Worm (Caenorhabditis elegans) whole organism, L4 larva: ENCODE measurements around the gene dpf-2.

Experiments used
- T20F7.1 ChIP-seq: fragments of 200-800 bp; sonication (Bioruptor generic); optimal IDR thresholded peaks from 2 replicates; lab custom pipeline; 2018; ENCODE audit warnings: mild to moderate bottlenecking, missing genetic modification characterization, missing compliant biosample characterization
- Y75B8A.6 ChIP-seq: fragments of 200-800 bp; sonication (Bioruptor generic); IDR thresholded peaks from 2 replicates; pipeline ENCODE4 v1.3.6; 2022; ENCODE audit warnings: missing genetic modification reagents, missing genetic modification characterization, missing compliant biosample characterization
- ZK337.2 ChIP-seq: fragments of 200-800 bp; sonication (Bioruptor generic); IDR thresholded peaks from 2 replicates; pipeline ENCODE4 v1.3.6; 2022; ENCODE audit warnings: missing genetic modification reagents, missing genetic modification characterization, missing compliant biosample characterization
- ZK546.5 ChIP-seq, 2 experiments: sonication (generic microtip); optimal IDR thresholded peaks; 2 replicates each; lab custom pipeline; 2017; ENCODE audit warnings: missing biosample characterization in 2 of 2, missing genetic modification characterization in 2 of 2
- ama-1 ChIP-seq: fragments of 150-350 bp; optimal IDR thresholded peaks from 2 replicates; lab custom pipeline; 2014; ENCODE audit warnings: inconsistent platforms, mixed read lengths
- ces-1 ChIP-seq: fragments of 150-350 bp; sonication (generic microtip); optimal IDR thresholded peaks from 4 replicates; lab custom pipeline; 2014; ENCODE audit warnings: missing biosample characterization, missing genetic modification reagents, missing genetic modification characterization
- daf-16 ChIP-seq, 3 experiments: sonication (generic microtip); optimal IDR thresholded peaks; 2 replicates each; lab custom pipeline; 2016 to 2017; ENCODE audit warnings: missing genetic modification characterization in 3 of 3, missing genetic modification reagents in 3 of 3, mild to moderate bottlenecking in 2 of 3, missing compliant biosample characterization in 2 of 3, missing biosample characterization in 1 of 3, moderate library complexity in 1 of 3
- daf-19 ChIP-seq: fragments of 200-800 bp; sonication (Bioruptor generic); conservative IDR thresholded peaks from 2 replicates; pipeline ENCODE4 v1.3.6; 2022; ENCODE audit warnings: missing genetic modification characterization, missing compliant biosample characterization
- dmd-6 ChIP-seq: fragments of 200-800 bp; sonication (Bioruptor generic); IDR thresholded peaks from 2 replicates; pipeline ENCODE4 v1.3.6; 2022; ENCODE audit warnings: missing genetic modification reagents, missing genetic modification characterization, missing compliant biosample characterization
- dmd-8 ChIP-seq: fragments of 200-800 bp; sonication (Bioruptor generic); IDR thresholded peaks from 2 replicates; pipeline ENCODE4 v1.3.6; 2022; ENCODE audit warnings: missing genetic modification characterization, missing compliant biosample characterization
- dpl-1 ChIP-seq: fragments of 150-350 bp; optimal IDR thresholded peaks from 2 replicates; lab custom pipeline; 2014; ENCODE audit warnings: missing biosample characterization, missing genetic modification reagents, missing genetic modification characterization
- duxl-1 ChIP-seq: sonication (generic microtip); optimal IDR thresholded peaks from 2 replicates; lab custom pipeline; 2016; ENCODE audit warnings: mild to moderate bottlenecking, missing genetic modification characterization, moderate library complexity, missing compliant biosample characterization; ENCODE audit not compliant: poor library complexity
- dve-1 ChIP-seq: sonication (generic microtip); optimal IDR thresholded peaks from 2 replicates; lab custom pipeline; 2017; ENCODE audit warnings: antibody characterized with exemption, mild to moderate bottlenecking, missing genetic modification characterization, missing compliant biosample characterization; ENCODE audit not compliant: insufficient read depth
- gei-8 ChIP-seq: fragments of 200-800 bp; sonication (Bioruptor generic); optimal IDR thresholded peaks from 2 replicates; lab custom pipeline; 2018; ENCODE audit warnings: mild to moderate bottlenecking, missing genetic modification characterization, missing compliant biosample characterization
- hlh-11 ChIP-seq: fragments of 200-800 bp; sonication (Bioruptor generic); optimal IDR thresholded peaks from 2 replicates; lab custom pipeline; 2018; ENCODE audit warnings: mild to moderate bottlenecking, missing genetic modification characterization, missing compliant biosample characterization
- hlh-30 ChIP-seq: sonication (generic microtip); optimal IDR thresholded peaks from 2 replicates; lab custom pipeline; 2017; ENCODE audit warnings: antibody characterized with exemption, mild to moderate bottlenecking, missing genetic modification characterization, missing compliant biosample characterization; ENCODE audit not compliant: insufficient read depth
- hmg-1.1 ChIP-seq: fragments of 200-800 bp; sonication (Bioruptor generic); IDR thresholded peaks from 2 replicates; pipeline ENCODE4 v1.3.6; 2022; ENCODE audit warnings: missing genetic modification reagents, missing genetic modification characterization, missing compliant biosample characterization
- lim-7 ChIP-seq: fragments of 200-800 bp; sonication (Bioruptor generic); IDR thresholded peaks from 2 replicates; pipeline ENCODE4 v1.3.6; 2022; ENCODE audit warnings: missing genetic modification characterization, missing compliant biosample characterization
- lin-13 ChIP-seq: fragments of 150-350 bp; optimal IDR thresholded peaks from 2 replicates; lab custom pipeline; 2014; ENCODE audit warnings: missing biosample characterization, missing genetic modification reagents, missing genetic modification characterization
- lin-29 ChIP-seq: fragments of 200-800 bp; sonication (Bioruptor generic); IDR thresholded peaks from 2 replicates; pipeline ENCODE4 v1.3.6; 2022; ENCODE audit warnings: missing genetic modification reagents, missing genetic modification characterization, missing compliant biosample characterization
- lin-39 ChIP-seq: fragments of 150-350 bp; optimal IDR thresholded peaks from 2 replicates; lab custom pipeline; 2014; ENCODE audit warnings: missing biosample characterization, missing genetic modification reagents, missing genetic modification characterization
- lir-3 ChIP-seq: sonication (generic microtip); optimal IDR thresholded peaks from 2 replicates; lab custom pipeline; 2016; ENCODE audit warnings: mild to moderate bottlenecking, missing genetic modification characterization, missing compliant biosample characterization
- lsy-2 ChIP-seq, 2 experiments: fragments of 150-350 bp in 1 of 2; sonication (generic microtip) in 1 of 2; optimal IDR thresholded peaks; 2 replicates each; lab custom pipeline; 2014 to 2017; ENCODE audit warnings: missing biosample characterization in 2 of 2, missing genetic modification characterization in 2 of 2
- madf-5 ChIP-seq, 2 experiments: fragments of 200-800 bp; sonication (Bioruptor generic); IDR thresholded peaks; 2 replicates each; pipeline ENCODE4 v1.3.6; 2022; ENCODE audit warnings: missing compliant biosample characterization in 2 of 2, missing genetic modification characterization in 2 of 2
- mdl-1 ChIP-seq, 2 experiments: fragments of 150-350 bp in 1 of 2; sonication (generic microtip) in 1 of 2; optimal IDR thresholded peaks; 2 replicates each; lab custom pipeline; 2014 to 2017; ENCODE audit warnings: missing biosample characterization in 2 of 2, missing genetic modification characterization in 2 of 2
- mep-1 ChIP-seq: fragments of 150-350 bp; sonication (generic microtip); optimal IDR thresholded peaks from 3 replicates; lab custom pipeline; 2014; ENCODE audit warnings: missing biosample characterization, missing genetic modification characterization
- mxl-2 ChIP-seq: fragments of 200-800 bp; sonication (Bioruptor generic); conservative IDR thresholded peaks from 2 replicates; pipeline ENCODE4 v1.3.6; 2022; ENCODE audit warnings: missing genetic modification reagents, missing genetic modification characterization, missing compliant biosample characterization
- mxl-3 ChIP-seq: fragments of 200-800 bp; sonication (Bioruptor generic); optimal IDR thresholded peaks from 2 replicates; lab custom pipeline; 2018; ENCODE audit warnings: mild to moderate bottlenecking, missing genetic modification characterization, missing compliant biosample characterization
- nhr-102 ChIP-seq: sonication (generic microtip); optimal IDR thresholded peaks from 2 replicates; lab custom pipeline; 2016; ENCODE audit warnings: mild to moderate bottlenecking, missing genetic modification characterization, moderate library complexity, missing compliant biosample characterization
- nhr-237 ChIP-seq: sonication (generic microtip); optimal IDR thresholded peaks from 2 replicates; lab custom pipeline; 2017; ENCODE audit warnings: missing biosample characterization, missing genetic modification characterization
- nhr-28 ChIP-seq: fragments of 150-350 bp; optimal IDR thresholded peaks from 2 replicates; lab custom pipeline; 2014; ENCODE audit warnings: missing biosample characterization, missing genetic modification characterization
- nhr-41 ChIP-seq: fragments of 200-800 bp; sonication (Bioruptor generic); IDR thresholded peaks from 2 replicates; pipeline ENCODE4 v1.3.6; 2022; ENCODE audit warnings: missing genetic modification reagents, missing genetic modification characterization, missing compliant biosample characterization
- nhr-42 ChIP-seq: fragments of 200-800 bp; sonication (Bioruptor generic); IDR thresholded peaks from 2 replicates; pipeline ENCODE4 v1.3.6; 2022; ENCODE audit warnings: missing genetic modification characterization, missing compliant biosample characterization
- nhr-48 ChIP-seq: sonication (generic microtip); optimal IDR thresholded peaks from 2 replicates; lab custom pipeline; 2016; ENCODE audit warnings: mild to moderate bottlenecking, missing genetic modification characterization, missing compliant biosample characterization
- nhr-6 ChIP-seq: fragments of 150-350 bp; optimal IDR thresholded peaks from 2 replicates; lab custom pipeline; 2014; ENCODE audit warnings: missing biosample characterization, missing genetic modification characterization
- saeg-2 ChIP-seq: fragments of 200-800 bp; sonication (Bioruptor generic); IDR thresholded peaks from 2 replicates; pipeline ENCODE4 v1.3.6; 2022; ENCODE audit warnings: missing genetic modification reagents, missing genetic modification characterization, missing compliant biosample characterization
- sdz-12 ChIP-seq: fragments of 200-800 bp; sonication (Bioruptor generic); optimal IDR thresholded peaks from 2 replicates; lab custom pipeline; 2018; ENCODE audit warnings: mild to moderate bottlenecking, missing genetic modification characterization, missing compliant biosample characterization
- skn-1 ChIP-seq: fragments of 150-350 bp; optimal IDR thresholded peaks from 2 replicates; lab custom pipeline; 2014; ENCODE audit warnings: missing biosample characterization, missing genetic modification characterization
- spr-3 ChIP-seq: fragments of 200-800 bp; sonication (Bioruptor generic); optimal IDR thresholded peaks from 2 replicates; lab custom pipeline; 2018; ENCODE audit warnings: mild to moderate bottlenecking, missing genetic modification characterization, missing compliant biosample characterization
- tra-1 ChIP-seq: fragments of 200-800 bp; sonication (Bioruptor generic); IDR thresholded peaks from 2 replicates; pipeline ENCODE4 v1.3.6; 2022; ENCODE audit warnings: missing genetic modification reagents, missing genetic modification characterization, missing compliant biosample characterization
- vab-7 ChIP-seq: fragments of 200-800 bp; sonication (Bioruptor generic); IDR thresholded peaks from 2 replicates; pipeline ENCODE4 v1.3.6; 2022; ENCODE audit warnings: missing genetic modification reagents, missing genetic modification characterization, missing compliant biosample characterization
- zag-1 ChIP-seq: fragments of 150-350 bp; optimal IDR thresholded peaks from 2 replicates; lab custom pipeline; 2014; ENCODE audit warnings: missing biosample characterization, missing genetic modification characterization

The dpf-2 gene

DNA sequence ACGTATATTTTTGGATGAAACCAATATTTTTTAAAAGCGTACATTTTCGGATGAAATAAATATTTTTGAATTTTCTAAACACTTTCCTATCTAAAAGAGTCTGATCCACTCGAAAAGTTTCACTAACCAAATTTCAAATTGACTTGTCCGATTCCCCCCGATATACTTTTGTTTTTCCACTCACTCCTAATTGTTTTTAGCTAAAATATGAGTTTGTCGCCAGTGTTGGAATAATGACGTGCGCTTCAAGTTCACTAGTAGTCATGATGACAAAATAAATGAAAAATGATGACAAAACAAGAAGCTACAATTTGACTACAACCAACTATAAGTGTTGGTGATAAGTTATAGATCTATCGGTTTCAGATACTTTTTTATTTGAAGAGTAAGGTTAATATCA lies 22.8 kb upstream of the dpf-2 start (continued):
- peak in 1 of 2 experiments; percentile 16 for TF ChIP-seq lsy-2 (tag; optimal IDR thresholded peaks at IDR 0.05; lab: Kevin White, UChicago)
- TF ChIP-seq nhr-42 (GFP tag; lab: Robert Waterston, UW) = 0 out of 2 replicates have a peak, but pooled peaks have one; percentile 58
- TF ChIP-seq ZK546.5 (tag; optimal IDR thresholded peaks at IDR 0.05; lab: Kevin White, UChicago) = no peak
- TF ChIP-seq dmd-8 = no peak
- no peak for TF ChIP-seq lin-29 (GFP tag; lab: Robert Waterston, UW)
- TF ChIP-seq lin-39 = no peak
- no peak for TF ChIP-seq skn-1
- no peak for TF ChIP-seq daf-19 (GFP tag; lab: Robert Waterston, UW)
- no peak for TF ChIP-seq ces-1 (GFP tag; lab: Kevin White, UChicago)
- no peak for TF ChIP-seq lir-3
- TF ChIP-seq nhr-41 = no peak
- TF ChIP-seq gei-8 = no peak
- TF ChIP-seq ama-1 (lab: Kevin White, UChicago) = no peak
- no peak for TF ChIP-seq vab-7 (GFP tag; lab: Robert Waterston, UW)
- TF ChIP-seq tra-1 (GFP tag; lab: Robert Waterston, UW) = no peak
- no peak for TF ChIP-seq mdl-1 (tag; optimal IDR thresholded peaks at IDR 0.05; lab: Kevin White, UChicago)
- TF ChIP-seq lim-7 (GFP tag; lab: Robert Waterston, UW) = no peak
- TF ChIP-seq dpl-1 (GFP tag; lab: Kevin White, UChicago) = no peak
- no peak for TF ChIP-seq nhr-28 (tag; lab: Kevin White, UChicago)
- no peak for TF ChIP-seq nhr-48 (tag; lab: Kevin White, UChicago)
- TF ChIP-seq sdz-12 (GFP tag; lab: Kevin White, UChicago) = peak; percentile 47
- peak; percentile 60 for TF ChIP-seq spr-3 (GFP tag; lab: Kevin White, UChicago)
- TF ChIP-seq zag-1 (tag; lab: Kevin White, UChicago) = no peak
- TF ChIP-seq mxl-3 = no peak
- TF ChIP-seq saeg-2 = no peak
- no peak for TF ChIP-seq lin-13 (GFP tag; lab: Kevin White, UChicago)
- TF ChIP-seq nhr-102 (tag; lab: Kevin White, UChicago) = no peak
- peak; percentile 38 for TF ChIP-seq T20F7.1 (GFP tag; lab: Kevin White, UChicago)
- TF ChIP-seq nhr-6 (tag; lab: Kevin White, UChicago) = no peak
- no peak for TF ChIP-seq hlh-30
- TF ChIP-seq nhr-237 (tag; lab: Kevin White, UChicago) = no peak
- TF ChIP-seq ZK337.2 (GFP tag; lab: Robert Waterston, UW) = no peak
- peak; percentile 22 for TF ChIP-seq duxl-1 (tag; lab: Kevin White, UChicago)
- no peak for TF ChIP-seq mxl-2 (GFP tag; lab: Robert Waterston, UW)
- TF ChIP-seq, all 104 proteins: peak for 15

DNA sequence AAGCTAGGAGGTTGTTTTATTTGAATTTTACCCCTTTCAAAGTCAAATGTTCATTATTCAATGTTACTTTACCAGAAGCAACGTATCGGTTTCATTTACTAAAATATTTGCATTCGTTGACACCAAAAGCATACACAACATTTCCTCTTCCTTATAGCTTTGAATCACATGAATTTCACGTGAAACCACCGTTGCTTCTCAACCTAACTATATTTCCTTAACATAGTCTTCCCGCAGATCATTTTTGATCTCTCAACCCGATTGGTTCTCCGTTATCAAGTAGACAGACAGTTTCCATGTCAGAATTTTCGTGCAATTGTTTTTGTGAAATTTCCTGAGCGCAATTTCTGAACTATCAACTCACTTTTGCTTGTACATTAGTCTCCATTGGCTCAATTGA lies 21.7 kb upstream of the dpf-2 start:
- TF ChIP-seq mdl-1 (tag; optimal IDR thresholded peaks at IDR 0.05; lab: Kevin White, UChicago) (no peak), dmd-8 (no peak), nhr-28 (tag; lab: Kevin White, UChicago) (peak; percentile 9), dmd-6 (peak; percentile 70), Y75B8A.6 (no peak), dve-1 (no peak), hlh-11 (tag; lab: Kevin White, UChicago) (peak; percentile 20), hlh-30 (peak; percentile 54), nhr-48 (tag; lab: Kevin White, UChicago) (no peak), mxl-2 (GFP tag; lab: Robert Waterston, UW) (peak; percentile 96), madf-5 (GFP tag; IDR thresholded peaks at IDR 0.05; lab: Robert Waterston, UW) (no peak), T20F7.1 (GFP tag; lab: Kevin White, UChicago) (peak; percentile 41), hmg-1.1 (GFP tag; lab: Robert Waterston, UW) (no peak), daf-16 (GFP tag; optimal IDR thresholded peaks at IDR 0.05; lab: Kevin White, UChicago) (no peak), daf-16 (tag; optimal IDR thresholded peaks at IDR 0.05; lab: Kevin White, UChicago) (peak; percentile 50), mep-1 (no peak), lir-3 (no peak), tra-1 (GFP tag; lab: Robert Waterston, UW) (0 out of 2 replicates have a peak, but pooled peaks have one; percentile 22)
